Worm (Caenorhabditis elegans): ENCODE data around the gene mes-6.

ce11 chrIV:8501382-8501781 is 9.7 kb upstream of the mes-6 start, which contains the start of gene C28C12.1:
- no peak for TF ChIP-seq ZK546.5 (tag; optimal IDR thresholded peaks at IDR 0.05)
- no peak for TF ChIP-seq ceh-16 (tag; optimal IDR thresholded peaks at IDR 0.05)
- no peak for TF ChIP-seq ama-1 (optimal IDR thresholded peaks at IDR 0.05)
- TF ChIP-seq aly-2 (tag; optimal IDR thresholded peaks at IDR 0.05), result no peak
- no peak for TF ChIP-seq mdl-1 (tag; optimal IDR thresholded peaks at IDR 0.05)
- TF ChIP-seq lsy-2 (tag; optimal IDR thresholded peaks at IDR 0.05), result no peak
- TF ChIP-seq nhr-237 (tag; optimal IDR thresholded peaks at IDR 0.05), result no peak
- no peak for TF ChIP-seq sma-9 (GFP tag; optimal IDR thresholded peaks at IDR 0.05)
- no peak for TF ChIP-seq sma-9 (tag; optimal IDR thresholded peaks at IDR 0.05)
- TF ChIP-seq unc-62 (GFP tag; optimal IDR thresholded peaks at IDR 0.05), result no peak
- no peak for TF ChIP-seq ztf-11 (tag; optimal IDR thresholded peaks at IDR 0.05)
- TF ChIP-seq lin-11 (tag; optimal IDR thresholded peaks at IDR 0.05), result no peak
- no peak for TF ChIP-seq ztf-4 (tag; optimal IDR thresholded peaks at IDR 0.05)
